Worm (Caenorhabditis elegans) whole organism, L1 larva: Measurements from ENCODE around the gene lgc-53.

Experiments
- ama-1 ChIP-seq: fragments of 150-350 bp; optimal IDR thresholded peaks from 2 replicates; lab custom pipeline; 2014
- ceh-82 ChIP-seq, 3 experiments: fragments of 150-350 bp in 1 of 3; sonication (generic microtip) in 2 of 3; optimal IDR thresholded peaks; 2 replicates each; lab custom pipeline; 2014 to 2017; ENCODE audit warnings: missing biosample characterization in 3 of 3, missing genetic modification characterization in 3 of 3
- elt-3 ChIP-seq, 6 experiments: fragments of 150-350 bp in 1 of 6; sonication (generic microtip); optimal IDR thresholded peaks; 2 replicates each; lab custom pipeline; 2017 to 2018; ENCODE audit warnings: missing biosample characterization in 6 of 6, missing genetic modification characterization in 6 of 6, inconsistent platforms in 1 of 6
- lin-35 ChIP-seq, 2 experiments: fragments of 150-350 bp; optimal IDR thresholded peaks; 2 replicates each; lab custom pipeline; 2014; ENCODE audit warnings: missing biosample characterization in 2 of 2, missing genetic modification characterization in 2 of 2, missing genetic modification reagents in 2 of 2
- lir-3 ChIP-seq: sonication (generic microtip); optimal IDR thresholded peaks from 2 replicates; lab custom pipeline; 2016; ENCODE audit warnings: mild to moderate bottlenecking, missing genetic modification characterization, moderate library complexity, missing compliant biosample characterization; ENCODE audit not compliant: poor library complexity
- nhr-11 ChIP-seq: fragments of 150-350 bp; optimal IDR thresholded peaks from 2 replicates; lab custom pipeline; 2014; ENCODE audit warnings: missing biosample characterization, missing genetic modification characterization
- nhr-76 ChIP-seq: sonication (generic microtip); optimal IDR thresholded peaks from 2 replicates; lab custom pipeline; 2017; ENCODE audit warnings: missing biosample characterization, missing genetic modification characterization
- nhr-77 ChIP-seq: fragments of 150-350 bp; optimal IDR thresholded peaks from 2 replicates; lab custom pipeline; 2014; ENCODE audit warnings: missing biosample characterization, missing genetic modification characterization
- nhr-85 ChIP-seq: sonication (generic microtip); peaks from one replicate; lab custom pipeline; 2016; ENCODE audit warnings: missing genetic modification characterization, inconsistent platforms, missing compliant biosample characterization
- nhr-90 ChIP-seq: sonication (generic microtip); optimal IDR thresholded peaks from 2 replicates; lab custom pipeline; 2016; ENCODE audit warnings: mild to moderate bottlenecking, missing genetic modification characterization, missing compliant biosample characterization; ENCODE audit not compliant: poor library complexity
- skn-1 ChIP-seq: fragments of 150-350 bp; optimal IDR thresholded peaks from 2 replicates; lab custom pipeline; 2014; ENCODE audit warnings: missing biosample characterization, missing genetic modification characterization
- snpc-4 ChIP-seq: fragments of 150-350 bp; optimal IDR thresholded peaks from 2 replicates; lab custom pipeline; 2014; ENCODE audit warnings: missing biosample characterization, missing genetic modification characterization
- unc-130 ChIP-seq: fragments of 150-350 bp; optimal IDR thresholded peaks from 2 replicates; lab custom pipeline; 2017; ENCODE audit warnings: missing biosample characterization, missing genetic modification characterization, inconsistent platforms

DNA sequence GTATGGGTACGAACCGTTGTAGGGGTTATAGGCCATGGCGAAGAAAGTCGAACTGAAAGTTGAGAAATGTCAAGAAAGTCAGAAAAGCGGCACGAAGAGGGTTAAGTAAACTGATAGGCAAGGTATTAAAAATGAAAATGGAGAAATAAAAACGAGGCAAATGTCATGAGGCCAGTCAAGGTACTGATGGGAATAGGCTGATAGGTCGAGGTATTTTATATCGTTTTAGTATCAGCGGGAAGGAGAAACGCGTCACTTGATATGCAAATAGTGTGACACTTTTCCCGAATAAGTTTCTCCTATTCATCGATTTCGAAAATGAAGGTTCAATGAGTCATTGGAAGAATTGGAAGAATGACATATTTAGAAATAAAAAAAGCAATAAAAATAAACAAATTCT, 33.8 kb upstream of the lgc-53 start, which contains the start of gene F22H10.3:
- no peak for TF ChIP-seq nhr-90 (tag; lab: Kevin White, UChicago)
- TF ChIP-seq skn-1 (tag; lab: Kevin White, UChicago): no peak
- no peak for TF ChIP-seq ceh-82 (tag; optimal IDR thresholded peaks at IDR 0.05; lab: Kevin White, UChicago)
- no peak for TF ChIP-seq ama-1
- TF ChIP-seq elt-3 (tag; optimal IDR thresholded peaks at IDR 0.05; lab: Kevin White, UChicago): no peak
- TF ChIP-seq nhr-77 (tag; lab: Kevin White, UChicago): no peak
- no peak for TF ChIP-seq lir-3
- TF ChIP-seq unc-130 (tag; lab: Kevin White, UChicago): no peak
- TF ChIP-seq nhr-11 (tag; lab: Kevin White, UChicago): no peak
- TF ChIP-seq nhr-76 (tag; lab: Kevin White, UChicago): no peak
- no peak for TF ChIP-seq snpc-4 (tag; lab: Kevin White, UChicago)
- TF ChIP-seq lin-35 (GFP tag; optimal IDR thresholded peaks at IDR 0.05; lab: Kevin White, UChicago): peak in 1 of 2 experiments; percentile 37
- TF ChIP-seq nhr-85 (tag; lab: Kevin White, UChicago): no peak
